Fruit fly (Drosophila melanogaster) whole organism, pupa: ENCODE data around the gene stv.

Experiments
- CG32121 ChIP-seq: fragments of 200-800 bp; sonication (Bioruptor generic); IDR thresholded peaks from 2 replicates; pipeline ENCODE4 v1.3.6; 2022; ENCODE audit warnings: missing biosample characterization, missing genetic modification characterization
- CG8159 ChIP-seq: fragments of 200-800 bp; sonication (Bioruptor generic); optimal IDR thresholded peaks from 3 replicates; lab custom pipeline; 2018; ENCODE audit warnings: missing biosample characterization, mild to moderate bottlenecking, missing genetic modification characterization, moderate library complexity
- CG8301 ChIP-seq: fragments of 200-800 bp; sonication (Bioruptor generic); optimal IDR thresholded peaks from 2 replicates; lab custom pipeline; 2018; ENCODE audit warnings: missing biosample characterization, mild to moderate bottlenecking, missing genetic modification characterization
- EcR ChIP-seq: fragments of 200-800 bp; sonication (Bioruptor generic); optimal IDR thresholded peaks from 3 replicates; lab custom pipeline; 2019; ENCODE audit warnings: missing biosample characterization, missing genetic modification characterization, mild to moderate bottlenecking, moderate library complexity, missing genetic modification reagents
- rn ChIP-seq: fragments of 200-800 bp; sonication (Bioruptor generic); IDR thresholded peaks from 2 replicates; pipeline ENCODE4 v1.3.6; 2022; ENCODE audit warnings: missing biosample characterization, missing genetic modification characterization

DNA sequence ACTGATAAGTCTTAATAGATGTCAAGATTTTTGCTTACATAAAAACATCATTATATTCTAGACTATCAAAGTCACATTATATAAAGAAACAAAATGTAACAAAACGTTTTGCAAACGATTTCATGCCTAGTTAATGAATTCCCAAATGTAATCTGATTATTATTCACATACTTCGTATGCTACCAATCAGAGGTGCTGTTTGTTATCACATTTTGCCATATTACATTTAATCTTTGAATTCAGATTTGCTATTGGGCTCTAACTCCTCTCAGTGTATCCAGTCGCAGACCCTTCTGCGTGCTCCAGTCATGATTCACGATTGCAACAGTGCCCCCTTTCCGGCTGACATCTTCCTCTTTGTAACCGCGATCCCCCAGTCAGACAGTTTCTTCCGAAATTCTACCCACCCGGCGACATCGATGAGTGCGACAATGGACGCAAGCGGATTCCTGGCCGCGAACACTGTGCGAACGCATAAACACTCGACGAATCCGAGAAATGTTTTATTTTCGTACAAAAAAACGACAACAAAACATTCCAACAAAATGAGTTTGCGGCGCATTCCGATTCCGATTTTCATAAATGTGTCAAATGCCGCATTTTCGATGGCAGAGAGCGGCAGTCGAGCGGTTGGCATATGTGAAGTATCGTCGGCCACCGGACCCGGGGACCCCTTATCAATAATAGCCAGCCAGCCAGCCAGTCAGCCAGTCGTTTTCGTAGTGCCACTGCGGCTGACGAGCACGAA lies 11.0 kb downstream of the stv start:
- TF ChIP-seq rn (GFP tag; lab: Robert Waterston, UW): no peak
- TF ChIP-seq CG32121 (GFP tag; lab: Robert Waterston, UW): peak; percentile 26; the same call in 1 of the 2 replicates
- peak; percentile 2 for TF ChIP-seq EcR
- TF ChIP-seq CG8159 (tag; lab: Kevin White, UChicago): peak; percentile 44
- peak; percentile 10 for TF ChIP-seq CG8301 (tag; lab: Kevin White, UChicago)
